Worm (Caenorhabditis elegans) whole organism, L4 larva: Measurements from ENCODE around the gene F29B9.1.

Experiments
- F10B5.3 ChIP-seq: sonication (generic microtip); optimal IDR thresholded peaks from 2 replicates; lab custom pipeline; 2016; ENCODE audit warnings: mild to moderate bottlenecking, missing genetic modification characterization, missing compliant biosample characterization
- F44E2.7 ChIP-seq: fragments of 200-800 bp; sonication (Bioruptor generic); IDR thresholded peaks from 2 replicates; pipeline ENCODE4 v2.1.2; 2022; ENCODE audit warnings: missing genetic modification characterization, missing compliant biosample characterization
- F49E8.2 ChIP-seq: sonication (generic microtip); optimal IDR thresholded peaks from 2 replicates; lab custom pipeline; 2016; ENCODE audit warnings: missing compliant biosample characterization, mild to moderate bottlenecking, missing genetic modification characterization, borderline replicate concordance
- R02D3.7 ChIP-seq: fragments of 150-350 bp; sonication (generic microtip); optimal IDR thresholded peaks from 3 replicates; lab custom pipeline; 2014; ENCODE audit warnings: missing biosample characterization, missing genetic modification characterization
- Y5F2A.4 ChIP-seq: fragments of 200-800 bp; sonication (Bioruptor generic); optimal IDR thresholded peaks from 2 replicates; lab custom pipeline; 2018; ENCODE audit warnings: mild to moderate bottlenecking, missing genetic modification characterization, missing compliant biosample characterization
- ZK337.2 ChIP-seq: fragments of 200-800 bp; sonication (Bioruptor generic); IDR thresholded peaks from 2 replicates; pipeline ENCODE4 v1.3.6; 2022; ENCODE audit warnings: missing genetic modification reagents, missing genetic modification characterization, missing compliant biosample characterization
- aha-1 ChIP-seq: fragments of 150-350 bp; peaks from one replicate; lab custom pipeline; 2014; ENCODE audit warnings: missing biosample characterization, missing genetic modification characterization
- aly-2 ChIP-seq: sonication (generic microtip); optimal IDR thresholded peaks from 2 replicates; lab custom pipeline; 2018; ENCODE audit warnings: missing biosample characterization, missing genetic modification characterization
- arid-1 ChIP-seq: fragments of 200-800 bp; sonication (Bioruptor generic); conservative IDR thresholded peaks from 2 replicates; pipeline ENCODE4 v1.3.6; 2022; ENCODE audit warnings: missing genetic modification reagents, missing genetic modification characterization, missing compliant biosample characterization
- attf-4 ChIP-seq: sonication (generic microtip); optimal IDR thresholded peaks from 3 replicates; lab custom pipeline; 2017; ENCODE audit warnings: missing biosample characterization, missing genetic modification characterization
- ceh-20 ChIP-seq: fragments of 200-800 bp; sonication (Bioruptor generic); IDR thresholded peaks from 2 replicates; pipeline ENCODE4 v1.3.6; 2022; ENCODE audit warnings: missing genetic modification reagents, missing genetic modification characterization, missing compliant biosample characterization
- ceh-62 ChIP-seq: sonication (generic microtip); optimal IDR thresholded peaks from 2 replicates; lab custom pipeline; 2017; ENCODE audit warnings: missing biosample characterization, missing genetic modification characterization
- ceh-82 ChIP-seq: sonication (generic microtip); optimal IDR thresholded peaks from 2 replicates; lab custom pipeline; 2017; ENCODE audit warnings: missing biosample characterization, missing genetic modification characterization
- ctbp-1 ChIP-seq: fragments of 200-800 bp; sonication (Bioruptor generic); IDR thresholded peaks from 2 replicates; pipeline ENCODE4 v1.3.6; 2022; ENCODE audit warnings: missing genetic modification reagents, missing genetic modification characterization, missing compliant biosample characterization
- daf-12 ChIP-seq: fragments of 150-350 bp; optimal IDR thresholded peaks from 2 replicates; lab custom pipeline; 2014; ENCODE audit warnings: missing biosample characterization, missing genetic modification reagents, missing genetic modification characterization
- daf-8 ChIP-seq: fragments of 200-800 bp; sonication (Bioruptor generic); IDR thresholded peaks from 2 replicates; pipeline ENCODE4 v1.3.6; 2022; ENCODE audit warnings: missing genetic modification characterization, missing compliant biosample characterization
- dmd-6 ChIP-seq: fragments of 200-800 bp; sonication (Bioruptor generic); IDR thresholded peaks from 2 replicates; pipeline ENCODE4 v1.3.6; 2022; ENCODE audit warnings: missing genetic modification reagents, missing genetic modification characterization, missing compliant biosample characterization
- dve-1 ChIP-seq: sonication (generic microtip); optimal IDR thresholded peaks from 2 replicates; lab custom pipeline; 2017; ENCODE audit warnings: antibody characterized with exemption, mild to moderate bottlenecking, missing genetic modification characterization, missing compliant biosample characterization; ENCODE audit not compliant: insufficient read depth
- egl-27 ChIP-seq: sonication (generic microtip); optimal IDR thresholded peaks from 3 replicates; lab custom pipeline; 2017; ENCODE audit warnings: missing biosample characterization, missing genetic modification reagents, missing genetic modification characterization
- fkh-10 ChIP-seq: fragments of 150-350 bp; optimal IDR thresholded peaks from 2 replicates; lab custom pipeline; 2014; ENCODE audit warnings: missing biosample characterization, missing genetic modification reagents, missing genetic modification characterization
- hlh-11 ChIP-seq: fragments of 200-800 bp; sonication (Bioruptor generic); optimal IDR thresholded peaks from 2 replicates; lab custom pipeline; 2018; ENCODE audit warnings: mild to moderate bottlenecking, missing genetic modification characterization, missing compliant biosample characterization
- jun-1 ChIP-seq: fragments of 150-350 bp; optimal IDR thresholded peaks from 2 replicates; lab custom pipeline; 2014; ENCODE audit warnings: missing biosample characterization, missing genetic modification reagents, missing genetic modification characterization
- lim-7 ChIP-seq: fragments of 200-800 bp; sonication (Bioruptor generic); IDR thresholded peaks from 2 replicates; pipeline ENCODE4 v1.3.6; 2022; ENCODE audit warnings: missing genetic modification characterization, missing compliant biosample characterization
- lin-15B ChIP-seq: fragments of 150-350 bp; sonication (generic microtip); optimal IDR thresholded peaks from 3 replicates; lab custom pipeline; 2014; ENCODE audit warnings: missing biosample characterization, missing genetic modification characterization
- lin-29 ChIP-seq: fragments of 200-800 bp; sonication (Bioruptor generic); IDR thresholded peaks from 2 replicates; pipeline ENCODE4 v1.3.6; 2022; ENCODE audit warnings: missing genetic modification reagents, missing genetic modification characterization, missing compliant biosample characterization
- lin-38 ChIP-seq: fragments of 200-800 bp; sonication (Bioruptor generic); IDR thresholded peaks from 2 replicates; pipeline ENCODE4 v1.3.6; 2022; ENCODE audit warnings: missing genetic modification reagents, missing genetic modification characterization, missing compliant biosample characterization
- mdl-1 ChIP-seq, 2 experiments: fragments of 150-350 bp in 1 of 2; sonication (generic microtip) in 1 of 2; optimal IDR thresholded peaks; 2 replicates each; lab custom pipeline; 2014 to 2017; ENCODE audit warnings: missing biosample characterization in 2 of 2, missing genetic modification characterization in 2 of 2
- mdt-29 ChIP-seq: fragments of 200-800 bp; sonication (Bioruptor generic); IDR thresholded peaks from 2 replicates; pipeline ENCODE4 v1.3.6; 2022; ENCODE audit warnings: missing genetic modification reagents, missing genetic modification characterization, missing compliant biosample characterization
- nhr-102 ChIP-seq: sonication (generic microtip); optimal IDR thresholded peaks from 2 replicates; lab custom pipeline; 2016; ENCODE audit warnings: mild to moderate bottlenecking, missing genetic modification characterization, moderate library complexity, missing compliant biosample characterization
- nhr-11 ChIP-seq: fragments of 150-350 bp; optimal IDR thresholded peaks from 2 replicates; lab custom pipeline; 2014; ENCODE audit warnings: missing biosample characterization, missing genetic modification characterization
- nhr-111 ChIP-seq: fragments of 200-800 bp; sonication (Bioruptor generic); optimal IDR thresholded peaks from 2 replicates; lab custom pipeline; 2018; ENCODE audit warnings: mild to moderate bottlenecking, missing genetic modification characterization, missing compliant biosample characterization
- nhr-237 ChIP-seq: sonication (generic microtip); optimal IDR thresholded peaks from 2 replicates; lab custom pipeline; 2017; ENCODE audit warnings: missing biosample characterization, missing genetic modification characterization
- nhr-25 ChIP-seq: sonication (generic microtip); optimal IDR thresholded peaks from 2 replicates; lab custom pipeline; 2017; ENCODE audit warnings: missing genetic modification characterization, mild to moderate bottlenecking, missing compliant biosample characterization, antibody characterized with exemption, moderate library complexity, borderline replicate concordance; ENCODE audit not compliant: insufficient read depth
- nhr-28 ChIP-seq: fragments of 150-350 bp; optimal IDR thresholded peaks from 2 replicates; lab custom pipeline; 2014; ENCODE audit warnings: missing biosample characterization, missing genetic modification characterization
- nhr-6 ChIP-seq: fragments of 150-350 bp; optimal IDR thresholded peaks from 2 replicates; lab custom pipeline; 2014; ENCODE audit warnings: missing biosample characterization, missing genetic modification characterization
- php-3 ChIP-seq: fragments of 200-800 bp; sonication (Bioruptor generic); IDR thresholded peaks from 2 replicates; pipeline ENCODE4 v1.3.6; 2022; ENCODE audit warnings: missing genetic modification reagents, missing genetic modification characterization, missing compliant biosample characterization
- rbr-2 ChIP-seq: sonication (generic microtip); optimal IDR thresholded peaks from 2 replicates; lab custom pipeline; 2016; ENCODE audit warnings: missing genotype, missing genetic modification characterization, missing compliant biosample characterization
- snpc-1.2 ChIP-seq: fragments of 200-800 bp; sonication (Bioruptor generic); IDR thresholded peaks from 2 replicates; pipeline ENCODE4 v1.3.6; 2022; ENCODE audit warnings: missing genetic modification reagents, missing genetic modification characterization, missing compliant biosample characterization
- snpc-4 ChIP-seq: fragments of 150-350 bp; optimal IDR thresholded peaks from 2 replicates; lab custom pipeline; 2014; ENCODE audit warnings: missing biosample characterization, missing genetic modification characterization
- unc-62 ChIP-seq, 3 experiments: fragments of 150-350 bp in 1 of 3; sonication (generic microtip); optimal IDR thresholded peaks in 2 of 3; peaks in 1 of 3; 1 replicate in 1 of 3; 2 replicates in 2 of 3; lab custom pipeline; 2014 to 2017; ENCODE audit warnings: missing biosample characterization in 3 of 3, missing genetic modification characterization in 3 of 3, missing genetic modification reagents in 3 of 3, missing genotype in 1 of 3
- zag-1 ChIP-seq: fragments of 150-350 bp; optimal IDR thresholded peaks from 2 replicates; lab custom pipeline; 2014; ENCODE audit warnings: missing biosample characterization, missing genetic modification characterization
- zfp-3 ChIP-seq: fragments of 200-800 bp; sonication (Bioruptor generic); conservative IDR thresholded peaks from 2 replicates; pipeline ENCODE4 v1.3.6; 2022; ENCODE audit warnings: missing genetic modification reagents, missing genetic modification characterization, missing compliant biosample characterization
- ztf-7 ChIP-seq: fragments of 150-350 bp; optimal IDR thresholded peaks from 2 replicates; lab custom pipeline; 2014; ENCODE audit warnings: missing biosample characterization, missing genetic modification characterization

The F29B9.1 gene

ce11 chrIV:4640941-4641340 lies 24.2 kb upstream of the F29B9.1 start:
- TF ChIP-seq nhr-28 (tag; lab: Kevin White, UChicago) (peak; percentile 63), nhr-25 (tag; lab: Kevin White, UChicago) (peak; percentile 56), F44E2.7 (no peak)

- TF ChIP-seq lin-29 (GFP tag; lab: Robert Waterston, UW) (no peak), zfp-3 (GFP tag; lab: Robert Waterston, UW) (no peak), R02D3.7 (no peak), dve-1 (tag; lab: Kevin White, UChicago) (no peak), F44E2.7 (no peak), nhr-11 (no peak), hlh-11 (tag; lab: Kevin White, UChicago) (no peak), mdl-1 (tag; optimal IDR thresholded peaks at IDR 0.05; lab: Kevin White, UChicago) (no peak), ztf-7 (no peak), lin-15B (tag; lab: Kevin White, UChicago) (no peak), snpc-4 (no peak), nhr-111 (GFP tag; lab: Kevin White, UChicago) (no peak), ceh-62 (tag; lab: Kevin White, UChicago) (no peak), aly-2 (tag; lab: Kevin White, UChicago) (no peak), Y5F2A.4 (no peak), F10B5.3 (tag; lab: Kevin White, UChicago) (no peak)
Observed at ce11 chrIV:4643577-4643976, 21.6 kb upstream of the F29B9.1 start.

- no peak for TF ChIP-seq nhr-237
- peak; percentile 41 for TF ChIP-seq aha-1 (tag; lab: Kevin White, UChicago)
Observed at ce11 chrIV:4645243-4645642, 19.9 kb upstream of the F29B9.1 start.

- TF ChIP-seq aly-2 (tag; lab: Kevin White, UChicago) (no peak), nhr-102 (tag; lab: Kevin White, UChicago) (no peak), dmd-6 (GFP tag; lab: Robert Waterston, UW) (no peak), lin-38 (GFP tag; lab: Robert Waterston, UW) (no peak)
Observed at ce11 chrIV:4647385-4647784, 17.8 kb upstream of the F29B9.1 start, which contains the start of gene F29B9.8. TSS of gene F29B9.8 (plus strand) at chrIV:4647685.

DNA sequence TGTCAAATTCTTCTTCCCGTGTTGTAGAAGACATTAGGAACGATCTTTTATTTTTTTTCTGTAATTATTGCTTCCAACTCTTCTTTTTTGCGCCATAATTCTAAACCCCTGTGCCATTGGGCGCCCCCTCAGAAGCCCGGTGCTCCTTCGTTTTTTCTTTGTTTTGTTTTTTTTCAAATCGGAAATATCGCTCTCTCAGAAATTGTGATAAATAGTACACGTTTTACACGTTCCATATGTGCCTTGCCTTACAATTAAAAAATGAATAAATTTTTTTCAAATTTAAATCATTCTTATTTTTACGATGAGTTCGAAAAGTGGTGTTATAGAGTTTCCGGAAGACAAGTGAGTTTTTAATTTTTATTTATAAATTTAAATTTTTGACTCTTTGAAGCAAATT lies 15.7 kb upstream of the F29B9.1 start, which contains the start of gene F29B9.7:
F29B9.7 (plus strand) TSS at position 301 of the 400 bp plus-strand sequence.
- no peak for TF ChIP-seq ceh-20
- no peak for TF ChIP-seq daf-12 (tag; lab: Kevin White, UChicago)
- TF ChIP-seq snpc-1.2 (GFP tag; lab: Robert Waterston, UW): no peak
- no peak for TF ChIP-seq ceh-82 (tag; lab: Kevin White, UChicago)
- TF ChIP-seq unc-62 (GFP tag; optimal IDR thresholded peaks at IDR 0.05 in 1 of 2; lab: Kevin White, UChicago): peak in 1 of 2 experiments; percentile 11
- no peak for TF ChIP-seq unc-62 (tag; optimal IDR thresholded peaks at IDR 0.05; lab: Kevin White, UChicago)

DNA sequence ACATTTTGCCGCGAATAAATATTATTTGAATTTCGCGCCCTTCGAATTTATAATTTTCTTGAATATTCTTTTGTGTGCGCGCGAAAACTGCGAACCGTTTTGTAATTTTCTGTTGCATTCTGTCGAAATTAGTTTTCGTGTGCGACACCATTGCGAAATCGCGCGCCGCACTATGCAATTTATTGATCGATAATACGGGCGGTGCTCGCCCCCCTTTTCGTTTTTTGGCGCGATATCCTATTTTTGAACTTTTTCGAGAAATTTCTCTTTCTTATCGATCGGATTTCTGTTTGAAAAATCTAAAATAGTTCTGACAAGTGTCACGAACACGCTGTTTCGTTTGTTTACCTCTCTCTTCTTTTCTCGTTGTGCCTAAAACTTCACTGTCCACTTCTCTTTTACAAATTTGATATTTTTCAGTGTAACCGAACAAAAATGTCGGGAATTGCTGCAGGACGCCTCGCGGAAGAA lies 14.5 kb upstream of the F29B9.1 start, which contains the start of gene ubc-9:
ubc-9 (plus strand) TSS at position 421 of the 471 bp plus-strand sequence.
- no peak for TF ChIP-seq daf-8
- no peak for TF ChIP-seq jun-1 (tag; lab: Kevin White, UChicago)
- TF ChIP-seq ZK337.2 (GFP tag; lab: Robert Waterston, UW): no peak
- no peak for TF ChIP-seq zag-1 (tag; lab: Kevin White, UChicago)
- peak; percentile 48 for TF ChIP-seq nhr-11
- TF ChIP-seq lin-15B (tag; lab: Kevin White, UChicago): no peak
- TF ChIP-seq F49E8.2 (tag; lab: Kevin White, UChicago): peak; percentile 35
- peak; percentile 56; the same call in 1 of the 2 replicates for TF ChIP-seq ctbp-1 (GFP tag; lab: Robert Waterston, UW)
- no peak for TF ChIP-seq egl-27 (tag; lab: Kevin White, UChicago)
- peak; percentile 32; the same call in 1 of the 2 replicates for TF ChIP-seq arid-1
- no peak for TF ChIP-seq lim-7
- TF ChIP-seq rbr-2 (tag; lab: Kevin White, UChicago): peak; percentile 61
- TF ChIP-seq nhr-6: peak; percentile 1
- peak; percentile 20 for TF ChIP-seq fkh-10
- peak; percentile 53; the same call in 1 of the 2 replicates for TF ChIP-seq mdt-29 (GFP tag; lab: Robert Waterston, UW)
- TF ChIP-seq attf-4: no peak
- no peak for TF ChIP-seq nhr-237
- no peak for TF ChIP-seq R02D3.7
- TF ChIP-seq php-3 (GFP tag; lab: Robert Waterston, UW): no peak
